Worm (Caenorhabditis elegans) whole organism, L3 larva: Measurements from ENCODE around the gene ears-2.

Experiments used
- ama-1 ChIP-seq: fragments of 150-350 bp; optimal IDR thresholded peaks from 2 replicates; lab custom pipeline; 2018
- elt-2 ChIP-seq: sonication (generic microtip); optimal IDR thresholded peaks from 2 replicates; lab custom pipeline; 2016; ENCODE audit warnings: missing genetic modification reagents, mild to moderate bottlenecking, missing genetic modification characterization, missing compliant biosample characterization
- lin-39 ChIP-seq: fragments of 150-350 bp; optimal IDR thresholded peaks from 2 replicates; lab custom pipeline; 2018; ENCODE audit warnings: missing biosample characterization, missing genetic modification reagents, missing genetic modification characterization
- nfya-1 ChIP-seq: sonication (generic microtip); optimal IDR thresholded peaks from 2 replicates; lab custom pipeline; 2017; ENCODE audit warnings: missing genetic modification characterization, mild to moderate bottlenecking, missing compliant biosample characterization, antibody characterized with exemption, moderate library complexity; ENCODE audit not compliant: insufficient read depth
- nhr-28 ChIP-seq: fragments of 150-350 bp; optimal IDR thresholded peaks from 2 replicates; lab custom pipeline; 2014; ENCODE audit warnings: missing biosample characterization, missing genetic modification characterization
- pha-4 ChIP-seq: fragments of 150-350 bp; optimal IDR thresholded peaks from 2 replicates; lab custom pipeline; 2014; ENCODE audit warnings: missing biosample characterization, missing genetic modification reagents, missing genetic modification characterization

ce11 chrIV:409935-410334 is 19.7 kb upstream of the ears-2 start, which contains the start of gene kgb-1:
- TF ChIP-seq nfya-1 (tag; lab: Kevin White, UChicago) (no peak), ama-1 (no peak), nhr-28 (tag; lab: Kevin White, UChicago) (no peak), elt-2 (tag; lab: Kevin White, UChicago) (no peak), pha-4 (tag; lab: Kevin White, UChicago) (no peak), lin-39 (tag; lab: Kevin White, UChicago) (no peak)
